Fruit fly (Drosophila melanogaster) whole organism, embryonic: ENCODE data around the gene CG6040.

Experiments used
- Atf6 ChIP-seq: fragments of 200-800 bp; sonication (Bioruptor generic); IDR thresholded peaks from 2 replicates; pipeline ENCODE4 v1.3.6; 2022; ENCODE audit warnings: missing biosample characterization, missing genetic modification characterization
- Awh ChIP-seq: fragments of 200-800 bp; sonication (Bioruptor generic); IDR thresholded peaks from 2 replicates; pipeline ENCODE4, ENCODE4 v1.3.6; 2022; ENCODE audit warnings: missing biosample characterization, missing genetic modification characterization
- CG10366 ChIP-seq: fragments of 200-800 bp; sonication (Bioruptor generic); IDR thresholded peaks from 2 replicates; pipeline ENCODE4 v1.3.6; 2022; ENCODE audit warnings: missing biosample characterization, missing genetic modification characterization
- CG10979 ChIP-seq: fragments of 200-800 bp; sonication (Bioruptor generic); optimal IDR thresholded peaks from 2 replicates; lab custom pipeline; 2018; ENCODE audit warnings: missing biosample characterization, mild to moderate bottlenecking, missing genetic modification characterization, moderate library complexity
- CG11093 ChIP-seq: fragments of 200-800 bp; sonication (Bioruptor generic); IDR thresholded peaks from 3 replicates; pipeline ENCODE4 v1.3.6; 2022; ENCODE audit warnings: missing biosample characterization, missing genetic modification characterization
- CG11456 ChIP-seq: fragments of 200-800 bp; sonication (Bioruptor generic); IDR thresholded peaks from 3 replicates; pipeline ENCODE4 v1.3.6; 2022; ENCODE audit warnings: missing biosample characterization, missing genetic modification characterization
- CG13296 ChIP-seq: fragments of 200-800 bp; sonication (Bioruptor generic); optimal IDR thresholded peaks from 3 replicates; lab custom pipeline; 2018; ENCODE audit warnings: missing biosample characterization, mild to moderate bottlenecking, missing genetic modification characterization
- CG1529 ChIP-seq: fragments of 200-800 bp; sonication (Bioruptor generic); optimal IDR thresholded peaks from 3 replicates; lab custom pipeline; 2018; ENCODE audit warnings: missing biosample characterization, missing genetic modification characterization
- CG17568 ChIP-seq: fragments of 200-800 bp; sonication (Bioruptor generic); optimal IDR thresholded peaks from 2 replicates; lab custom pipeline; 2018; ENCODE audit warnings: missing biosample characterization, mild to moderate bottlenecking, missing genetic modification characterization, moderate library complexity
- CG2875 ChIP-seq: fragments of 200-800 bp; sonication (Bioruptor generic); optimal IDR thresholded peaks from 2 replicates; lab custom pipeline; 2017; ENCODE audit warnings: missing biosample characterization, mild to moderate bottlenecking, missing genetic modification characterization, missing genetic modification reagents
- CG3281 ChIP-seq: fragments of 200-800 bp; sonication (Bioruptor generic); optimal IDR thresholded peaks from 3 replicates; lab custom pipeline; 2017; ENCODE audit warnings: missing biosample characterization, mild to moderate bottlenecking, missing genetic modification characterization
- CG5180 ChIP-seq: fragments of 200-800 bp; sonication (Bioruptor generic); optimal IDR thresholded peaks from 3 replicates; lab custom pipeline; 2017; ENCODE audit warnings: missing biosample characterization, missing genetic modification characterization, mild to moderate bottlenecking, moderate library complexity, missing genetic modification reagents
- CG6683 ChIP-seq: fragments of 200-800 bp; sonication (Bioruptor generic); optimal IDR thresholded peaks from 2 replicates; lab custom pipeline; 2017; ENCODE audit warnings: missing biosample characterization, mild to moderate bottlenecking, missing genetic modification characterization, missing genetic modification reagents
- CG6765 ChIP-seq: fragments of 200-800 bp; sonication (Bioruptor generic); optimal IDR thresholded peaks from 3 replicates; lab custom pipeline; 2017; ENCODE audit warnings: missing biosample characterization, mild to moderate bottlenecking, missing genetic modification characterization
- CG7745 ChIP-seq: fragments of 200-800 bp; sonication (Bioruptor generic); optimal IDR thresholded peaks from 2 replicates; lab custom pipeline; 2018; ENCODE audit warnings: missing biosample characterization, mild to moderate bottlenecking, missing genetic modification characterization, moderate library complexity
- CG8765 ChIP-seq: fragments of 200-800 bp; sonication (Bioruptor generic); IDR thresholded peaks from 2 replicates; pipeline ENCODE4 v1.3.6; 2022; ENCODE audit warnings: missing biosample characterization, missing genetic modification characterization
- Chrac-16 ChIP-seq: fragments of 200-800 bp; sonication (Bioruptor generic); optimal IDR thresholded peaks from 3 replicates; lab custom pipeline; 2016; ENCODE audit warnings: missing biosample characterization, missing genetic modification characterization
- Dip2 ChIP-seq: fragments of 200-800 bp; sonication (Bioruptor generic); IDR thresholded peaks from 2 replicates; pipeline ENCODE4 v1.3.6; 2022; ENCODE audit warnings: missing biosample characterization, missing genetic modification characterization
- Dll ChIP-seq: fragments of 200-800 bp; sonication (Bioruptor generic); IDR thresholded peaks from 4 replicates; pipeline ENCODE4 v1.3.6; 2022; ENCODE audit warnings: missing biosample characterization, missing genetic modification characterization; ENCODE audit not compliant: partially characterized antibody
- Dref ChIP-seq: fragments of 200-800 bp; sonication (Bioruptor generic); IDR thresholded peaks from 2 replicates; pipeline ENCODE4 v1.3.6; 2022; ENCODE audit warnings: missing biosample characterization, missing genetic modification characterization
- Hmx ChIP-seq: fragments of 200-800 bp; sonication (Bioruptor generic); optimal IDR thresholded peaks from 2 replicates; lab custom pipeline; 2016; ENCODE audit warnings: missing biosample characterization, missing genetic modification characterization
- Max ChIP-seq: fragments of 200-800 bp; sonication (Bioruptor generic); optimal IDR thresholded peaks from 2 replicates; lab custom pipeline; 2016; ENCODE audit warnings: missing biosample characterization, mild to moderate bottlenecking, missing genetic modification characterization
- Med ChIP-seq: fragments of 200-800 bp; sonication (Bioruptor generic); peaks from one replicate; lab custom pipeline; 2016; ENCODE audit warnings: missing biosample characterization, missing genetic modification characterization, mild to moderate bottlenecking, inconsistent platforms, moderate library complexity
- NFAT ChIP-seq: fragments of 200-800 bp; sonication (Bioruptor generic); IDR thresholded peaks from 2 replicates; pipeline ENCODE4 v1.3.6; 2022; ENCODE audit warnings: missing biosample characterization, missing genetic modification characterization
- Neu2 ChIP-seq: fragments of 200-800 bp; sonication (Bioruptor generic); optimal IDR thresholded peaks from 3 replicates; lab custom pipeline; 2016; ENCODE audit warnings: missing biosample characterization, missing genetic modification characterization, borderline replicate concordance
- Trl ChIP-seq, 3 experiments: fragments of >200 bp in 2 of 3; fragments of 200-800 bp in 1 of 3; sonication (Bioruptor generic) in 1 of 3; optimal IDR thresholded peaks; 2 replicates in 1 of 3; 3 replicates in 2 of 3; lab custom pipeline; 2016 to 2017; ENCODE audit warnings: missing biosample characterization in 1 of 3, missing genetic modification characterization in 1 of 3
- YL-1 ChIP-seq: fragments of 200-800 bp; sonication (Bioruptor generic); optimal IDR thresholded peaks from 3 replicates; lab custom pipeline; 2017; ENCODE audit warnings: missing biosample characterization, mild to moderate bottlenecking, missing genetic modification characterization
- ab ChIP-seq: fragments of 200-800 bp; sonication (Bioruptor generic); optimal IDR thresholded peaks from 2 replicates; lab custom pipeline; 2016; ENCODE audit warnings: missing biosample characterization, missing genetic modification characterization
- bab2 ChIP-seq: fragments of 200-800 bp; sonication (Bioruptor generic); optimal IDR thresholded peaks from 2 replicates; lab custom pipeline; 2016; ENCODE audit warnings: missing biosample characterization, missing genetic modification characterization
- bsh ChIP-seq, 2 experiments: fragments of 200-800 bp; sonication (Bioruptor generic); optimal IDR thresholded peaks; 2 replicates each; lab custom pipeline; 2017 to 2018; ENCODE audit warnings: mild to moderate bottlenecking in 2 of 2, missing biosample characterization in 2 of 2, missing genetic modification characterization in 2 of 2, moderate library complexity in 1 of 2
- btn ChIP-seq: fragments of 200-800 bp; sonication (Bioruptor generic); optimal IDR thresholded peaks from 2 replicates; lab custom pipeline; 2016; ENCODE audit warnings: missing biosample characterization, missing genetic modification characterization
- ci ChIP-seq: fragments of 200-800 bp; sonication (Bioruptor generic); IDR thresholded peaks from 3 replicates; pipeline ENCODE4 v1.3.6; 2022; ENCODE audit warnings: missing biosample characterization, missing genetic modification characterization
- crc ChIP-seq: fragments of 200-800 bp; sonication (Bioruptor generic); optimal IDR thresholded peaks from 2 replicates; lab custom pipeline; 2016; ENCODE audit warnings: missing biosample characterization, missing genetic modification characterization
- crp ChIP-seq, 2 experiments: fragments of 200-800 bp; sonication (Bioruptor generic); optimal IDR thresholded peaks; 2 replicates in 1 of 2; 3 replicates in 1 of 2; lab custom pipeline; 2017; ENCODE audit warnings: missing biosample characterization in 2 of 2, missing genetic modification characterization in 2 of 2, mild to moderate bottlenecking in 1 of 2, moderate library complexity in 1 of 2
- fd102C ChIP-seq: fragments of 200-800 bp; sonication (Bioruptor generic); optimal IDR thresholded peaks from 2 replicates; lab custom pipeline; 2018; ENCODE audit warnings: missing biosample characterization, mild to moderate bottlenecking, missing genetic modification characterization, moderate library complexity
- h ChIP-seq: fragments of >200 bp; optimal IDR thresholded peaks from 2 replicates; lab custom pipeline; 2017
- ken ChIP-seq: fragments of 200-800 bp; sonication (Bioruptor generic); IDR thresholded peaks from 3 replicates; pipeline ENCODE4 v1.3.6; 2022; ENCODE audit warnings: missing biosample characterization, missing genetic modification characterization
- pho ChIP-seq: fragments of 200-800 bp; sonication (Bioruptor generic); optimal IDR thresholded peaks from 2 replicates; lab custom pipeline; 2016; ENCODE audit warnings: missing biosample characterization, missing genetic modification characterization
- sd ChIP-seq: fragments of 200-800 bp; sonication (Bioruptor generic); optimal IDR thresholded peaks from 3 replicates; lab custom pipeline; 2018; ENCODE audit warnings: missing biosample characterization, mild to moderate bottlenecking, missing genetic modification characterization, moderate library complexity
- sens ChIP-seq: fragments of 200-800 bp; sonication (Bioruptor generic); peaks from one replicate; lab custom pipeline; 2016; ENCODE audit warnings: missing biosample characterization, missing genetic modification characterization
- slp2 ChIP-seq: fragments of 200-800 bp; sonication (Bioruptor generic); optimal IDR thresholded peaks from 2 replicates; lab custom pipeline; 2016; ENCODE audit warnings: missing biosample characterization, missing genetic modification characterization
- sr ChIP-seq: fragments of 200-800 bp; sonication (Bioruptor generic); IDR thresholded peaks from 3 replicates; pipeline ENCODE4 v1.3.6; 2022; ENCODE audit warnings: missing biosample characterization, missing genetic modification characterization
- tio ChIP-seq: fragments of 200-800 bp; sonication (Bioruptor generic); optimal IDR thresholded peaks from 2 replicates; lab custom pipeline; 2017; ENCODE audit warnings: missing biosample characterization, missing genetic modification characterization, inconsistent platforms
- trh ChIP-seq: fragments of 200-800 bp; sonication (Bioruptor generic); optimal IDR thresholded peaks from 2 replicates; lab custom pipeline; 2016; ENCODE audit warnings: missing biosample characterization, missing genetic modification characterization
- twi ChIP-seq: fragments of 200-800 bp; optimal IDR thresholded peaks from 2 replicates; lab custom pipeline; 2019; ENCODE audit warnings: missing biosample characterization, mild to moderate bottlenecking, missing genetic modification characterization, moderate library complexity
- zfh1 ChIP-seq: fragments of 200-800 bp; sonication (Bioruptor generic); IDR thresholded peaks from 3 replicates; pipeline ENCODE4 v1.3.6; 2022; ENCODE audit warnings: missing biosample characterization, missing genetic modification characterization
- zfh2 ChIP-seq: fragments of 200-800 bp; sonication (Bioruptor generic); optimal IDR thresholded peaks from 2 replicates; lab custom pipeline; 2016; ENCODE audit warnings: missing biosample characterization, missing genetic modification characterization

Gene CG6040

dm6 chr3R:19070222-19070949 is 26.4 kb upstream of the CG6040 start (continued):
- TF ChIP-seq CG6765 (GFP tag; lab: Kevin White, UChicago) (no peak), CG11093 (GFP tag; lab: Robert Waterston, UW) (no peak), tio (GFP tag; lab: Kevin White, UChicago) (peak; percentile 17), CG13296 (GFP tag; lab: Kevin White, UChicago) (no peak), CG6683 (GFP tag; lab: Kevin White, UChicago) (no peak), sens (GFP tag; lab: Kevin White, UChicago) (peak; percentile 75), bsh (GFP tag; optimal IDR thresholded peaks at IDR 0.05; lab: Kevin White, UChicago) (peak in 1 of 2 experiments; percentile 63), CG7745 (no peak), ci (GFP tag; lab: Robert Waterston, UW) (0 out of 3 replicates have a peak, but pooled peaks have one; percentile 21)
- TF ChIP-seq, all 482 proteins: peak for 23

dm6 chr3R:19071951-19072350 is 24.8 kb upstream of the CG6040 start:
- peak; percentile 45 for TF ChIP-seq twi (tag; lab: Kevin White, UChicago)
- TF ChIP-seq CG10366 (GFP tag; lab: Robert Waterston, UW): no peak

- TF ChIP-seq CG8765 (no peak), CG11456 (GFP tag; lab: Robert Waterston, UW) (no peak), Dip2 (GFP tag; lab: Robert Waterston, UW) (no peak), Neu2 (GFP tag; lab: Kevin White, UChicago) (no peak), Hmx (GFP tag; lab: Kevin White, UChicago) (no peak), Max (peak; percentile 38), CG10979 (tag; lab: Kevin White, UChicago) (peak; percentile 79), Med (peak; percentile 77), slp2 (GFP tag; lab: Kevin White, UChicago) (no peak), zfh2 (no peak), crp (GFP tag; optimal IDR thresholded peaks at IDR 0.05; lab: Kevin White, UChicago) (no peak), bab2 (GFP tag; lab: Kevin White, UChicago) (peak; percentile 33), Awh (GFP tag; lab: Robert Waterston, UW) (0 out of 2 replicates have a peak, but pooled peaks have one; percentile 52), CG17568 (GFP tag; lab: Kevin White, UChicago) (no peak), sr (GFP tag; lab: Robert Waterston, UW) (no peak), ken (GFP tag; lab: Robert Waterston, UW) (peak; percentile 40; the same call in 1 of the 3 replicates), CG3281 (GFP tag; lab: Kevin White, UChicago) (no peak), Chrac-16 (GFP tag; lab: Kevin White, UChicago) (no peak), Dll (no peak), trh (GFP tag; lab: Kevin White, UChicago) (no peak), sd (tag; lab: Kevin White, UChicago) (no peak), YL-1 (GFP tag; lab: Kevin White, UChicago) (no peak), Dref (GFP tag; lab: Robert Waterston, UW) (no peak), btn (GFP tag; lab: Kevin White, UChicago) (no peak), Trl (optimal IDR thresholded peaks at IDR 0.05; lab: Kevin White, UChicago) (no peak), Trl (GFP tag; optimal IDR thresholded peaks at IDR 0.05; lab: Kevin White, UChicago) (peak; percentile 8), CG1529 (GFP tag; lab: Kevin White, UChicago) (peak; percentile 66), h (lab: Kevin White, UChicago) (no peak), fd102C (no peak), CG2875 (GFP tag; lab: Kevin White, UChicago) (peak; percentile 51), pho (GFP tag; lab: Kevin White, UChicago) (no peak), crc (GFP tag; lab: Kevin White, UChicago) (no peak), ab (no peak), NFAT (GFP tag; lab: Robert Waterston, UW) (no peak), zfh1 (GFP tag; lab: Robert Waterston, UW) (peak; percentile 78), CG5180 (peak; percentile 6), Atf6 (GFP tag; lab: Robert Waterston, UW) (no peak)
These were observed 23.8 kb upstream of the CG6040 start for dm6 chr3R:19073002-19073401.
